Fruit fly (Drosophila melanogaster): Measurements from ENCODE around the gene CG34331.
"Not testable (repeated sequence)": the region's sequence is repeated elsewhere in the genome, so short reads cannot be mapped to it uniquely, and the experiment has no call there.

CG34331 gene

DNA sequence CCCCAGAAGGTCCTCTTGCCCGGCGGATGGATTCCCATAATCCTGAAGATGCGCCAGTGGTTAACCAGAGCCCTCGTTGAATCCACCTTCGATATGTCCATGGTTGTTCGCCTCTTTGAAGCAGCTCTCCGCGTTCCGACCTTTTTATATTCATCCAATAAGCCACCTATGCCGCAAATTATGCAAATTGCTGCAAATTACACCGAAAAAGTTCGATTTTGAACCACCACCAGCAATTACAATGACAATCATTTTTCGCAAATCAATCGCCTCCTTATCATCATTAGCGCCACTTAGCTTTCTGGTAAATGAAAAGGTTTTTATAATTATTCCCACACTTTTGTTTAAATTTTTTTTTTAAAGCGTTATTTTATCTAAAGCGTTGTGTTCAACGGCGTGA is 20.8 kb downstream of the CG34331 start, which contains the start of gene Or19a:
Or19a (minus strand) TSS at position 101 of the 400 bp plus-strand sequence.
- not testable (repeated sequence) for TF ChIP-seq Sp1, jim, foxo (GFP tag; optimal IDR thresholded peaks at IDR 0.05)

dm6 chrX:20147693-20148174 is 25.5 kb downstream of the CG34331 start, which contains the start of gene aspr:
aspr (plus strand) TSS chrX:20148124.
- TF ChIP-seq lola (GFP tag; optimal IDR thresholded peaks at IDR 0.05) (no peak), HLH106 (tag; optimal IDR thresholded peaks at IDR 0.05) (no peak), br (GFP tag; optimal IDR thresholded peaks at IDR 0.05) (no peak), dmrt93B (GFP tag; optimal IDR thresholded peaks at IDR 0.05) (no peak), ey (GFP tag; optimal IDR thresholded peaks at IDR 0.05) (no peak), jim (GFP tag; optimal IDR thresholded peaks at IDR 0.05) (no peak), Dif (GFP tag; optimal IDR thresholded peaks at IDR 0.05; ENCODE audit: partially characterized antibody) (no peak), h (GFP tag; optimal IDR thresholded peaks at IDR 0.05) (no peak), dsf (GFP tag; optimal IDR thresholded peaks at IDR 0.05; ENCODE audit: borderline replicate concordance) (no peak)

DNA sequence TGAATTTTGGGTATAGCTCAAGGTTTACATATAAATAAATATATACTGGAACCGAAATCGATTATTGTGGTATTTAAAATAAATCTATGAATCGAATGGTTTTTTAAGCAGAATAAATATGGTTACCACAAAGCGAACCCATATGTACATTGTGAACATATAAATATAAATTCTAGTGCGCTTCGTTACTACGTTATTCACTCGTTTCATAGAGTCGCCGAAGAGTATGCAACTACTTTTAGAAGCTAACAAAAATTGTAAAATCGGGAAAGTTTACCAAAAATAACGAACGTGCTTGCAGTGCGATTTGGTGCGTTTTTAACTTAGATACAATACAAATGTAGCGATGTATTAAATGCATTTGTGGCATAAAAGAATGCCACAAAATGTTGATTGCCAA is 33.7 kb downstream of the CG34331 start:
- TF ChIP-seq psq (GFP tag; optimal IDR thresholded peaks at IDR 0.05) = no peak
- no peak for TF ChIP-seq h (GFP tag; optimal IDR thresholded peaks at IDR 0.05)
- TF ChIP-seq sage (GFP tag; optimal IDR thresholded peaks at IDR 0.05) = no peak
- TF ChIP-seq CG9705 (GFP tag; optimal IDR thresholded peaks at IDR 0.05) = no peak
- TF ChIP-seq lola (GFP tag; optimal IDR thresholded peaks at IDR 0.05) = no peak
- no peak for TF ChIP-seq Vsx2 (GFP tag; optimal IDR thresholded peaks at IDR 0.05; ENCODE audit: partially characterized antibody)
- no peak for TF ChIP-seq Mio (GFP tag; optimal IDR thresholded peaks at IDR 0.05)

DNA sequence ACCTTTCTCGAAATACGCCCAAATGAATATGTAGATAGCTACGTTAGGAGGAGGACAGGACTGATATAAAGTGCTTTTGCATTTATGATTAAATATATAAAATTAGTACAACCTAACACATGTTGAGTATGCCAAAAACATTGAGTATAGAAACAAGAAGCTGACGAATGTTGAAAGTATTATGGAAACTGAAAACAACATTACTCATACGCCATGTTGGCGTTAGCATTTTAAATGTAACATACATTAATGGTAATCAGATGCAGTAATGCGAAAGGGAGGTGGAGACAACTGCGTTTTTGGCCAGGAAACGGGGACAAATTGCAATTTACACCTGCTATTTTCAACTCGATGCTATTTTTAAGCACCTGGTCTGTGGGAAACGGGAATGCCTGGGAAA is 36.2 kb downstream of the CG34331 start:
- TF ChIP-seq sv (GFP tag; optimal IDR thresholded peaks at IDR 0.05) (no peak), Abd-B (GFP tag; optimal IDR thresholded peaks at IDR 0.05) (no peak), lola (GFP tag; optimal IDR thresholded peaks at IDR 0.05) (no peak), GATAd (GFP tag; optimal IDR thresholded peaks at IDR 0.05) (no peak), br (GFP tag; optimal IDR thresholded peaks at IDR 0.05) (no peak)

DNA sequence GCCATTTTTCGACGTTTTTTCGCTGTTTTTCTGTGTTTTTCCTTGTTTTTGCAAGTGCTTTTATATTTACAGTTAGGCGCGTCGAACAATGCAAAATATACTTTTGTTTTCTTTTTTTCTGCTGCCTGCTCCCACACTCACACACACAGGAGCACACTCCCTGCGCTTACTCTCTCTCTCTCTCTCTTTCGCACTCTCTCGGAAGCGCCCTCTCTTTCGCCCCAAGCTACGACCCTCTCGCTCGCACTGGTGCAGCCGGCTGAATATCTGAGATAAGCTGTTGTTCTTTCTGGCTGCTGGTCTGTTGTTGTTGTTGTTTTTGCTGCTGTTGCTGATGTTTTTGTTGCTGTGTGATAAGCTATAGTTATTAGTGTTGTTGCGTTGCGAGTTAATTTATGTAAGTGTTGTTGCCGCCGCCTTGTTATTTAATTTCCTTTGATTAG is 36.7 kb downstream of the CG34331 start:
- TF ChIP-seq h (GFP tag; optimal IDR thresholded peaks at IDR 0.05) = peak; percentile 50
- TF ChIP-seq Sp1 (GFP tag; optimal IDR thresholded peaks at IDR 0.05) = peak; percentile 11
- peak in 1 of 2 experiments; percentile 86 for TF ChIP-seq dl (GFP tag; optimal IDR thresholded peaks at IDR 0.05; ENCODE audit: insufficient read depth in 1 of 2, partially characterized antibody in 2 of 2)
- peak; percentile 77 for TF ChIP-seq Dif (GFP tag; optimal IDR thresholded peaks at IDR 0.05; ENCODE audit: partially characterized antibody)
- TF ChIP-seq usp (GFP tag; optimal IDR thresholded peaks at IDR 0.05) = no peak
- peak; percentile 89 for TF ChIP-seq jim (GFP tag; optimal IDR thresholded peaks at IDR 0.05)
- no peak for TF ChIP-seq Jra (GFP tag; optimal IDR thresholded peaks at IDR 0.05)
- TF ChIP-seq Hr83 (GFP tag; optimal IDR thresholded peaks at IDR 0.05; ENCODE audit: poor library complexity, severe bottlenecking) = peak; percentile 62

DNA sequence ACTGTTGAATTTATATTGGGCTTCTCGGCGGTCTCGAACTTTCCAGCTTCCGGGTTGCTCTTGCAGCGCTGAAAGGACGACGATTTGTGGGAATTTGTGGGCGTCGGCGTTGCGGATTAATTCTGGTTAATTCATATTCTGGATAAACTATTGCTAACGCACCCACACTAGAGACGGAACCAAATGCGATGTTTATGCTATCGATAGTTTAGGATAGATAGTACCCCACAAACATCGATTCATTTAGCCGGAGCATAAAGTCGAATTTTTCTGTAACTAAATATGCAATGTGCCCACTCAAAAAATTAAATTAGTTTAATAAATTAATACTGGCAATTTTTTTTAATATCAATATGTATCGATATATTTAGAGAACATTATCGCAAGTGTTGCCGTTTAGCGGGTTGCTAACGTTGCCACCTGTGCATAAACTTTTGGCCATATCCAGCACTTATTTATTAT is 37.5 kb downstream of the CG34331 start, which contains the start of gene Rab35:
Rab35 (minus strand) TSS at position 194 of the 462 bp plus-strand sequence.
- TF ChIP-seq foxo (GFP tag; optimal IDR thresholded peaks at IDR 0.05) (peak in 1 of 2 experiments; percentile 0), Vsx2 (GFP tag; optimal IDR thresholded peaks at IDR 0.05; ENCODE audit: partially characterized antibody) (no peak), lola (GFP tag; optimal IDR thresholded peaks at IDR 0.05) (no peak), sv (GFP tag; optimal IDR thresholded peaks at IDR 0.05) (peak; percentile 24), dsf (GFP tag; optimal IDR thresholded peaks at IDR 0.05; ENCODE audit: borderline replicate concordance) (peak; percentile 4), CG32264 (GFP tag; optimal IDR thresholded peaks at IDR 0.05) (no peak), h (GFP tag; optimal IDR thresholded peaks at IDR 0.05) (peak; percentile 29), pan (optimal IDR thresholded peaks at IDR 0.05) (no peak), HLH106 (tag; optimal IDR thresholded peaks at IDR 0.05) (no peak), Dfd (GFP tag; optimal IDR thresholded peaks at IDR 0.05) (no peak), rgr (GFP tag; optimal IDR thresholded peaks at IDR 0.05) (peak; percentile 17), Hnf4 (GFP tag; optimal IDR thresholded peaks at IDR 0.05) (peak; percentile 43), Jra (GFP tag; optimal IDR thresholded peaks at IDR 0.05) (peak; percentile 40), sage (GFP tag; optimal IDR thresholded peaks at IDR 0.05) (peak; percentile 2), OdsH (GFP tag; optimal IDR thresholded peaks at IDR 0.05) (no peak), Hr78 (GFP tag; optimal IDR thresholded peaks at IDR 0.05) (no peak), Abd-B (GFP tag; optimal IDR thresholded peaks at IDR 0.05) (no peak), Mio (GFP tag; optimal IDR thresholded peaks at IDR 0.05) (no peak), fru (GFP tag; optimal IDR thresholded peaks at IDR 0.05) (no peak), Myc (optimal IDR thresholded peaks at IDR 0.05) (no peak)
